Worm (Caenorhabditis elegans) whole organism, midembryonic: ENCODE data around the gene M01H9.4.
A peak's percentile ranks its signal among the peaks of the same experiment; 100 is the strongest.

Source experiments
- T22C8.4 ChIP-seq: fragments of 200-800 bp; sonication (Bioruptor generic); IDR thresholded peaks from 2 replicates; pipeline ENCODE4 v1.3.6; 2022; ENCODE audit warnings: missing genetic modification characterization, missing compliant biosample characterization
- cog-1 ChIP-seq: sonication (generic microtip); optimal IDR thresholded peaks from 2 replicates; lab custom pipeline; 2016; ENCODE audit warnings: missing genetic modification characterization, missing compliant biosample characterization
- flt-1 ChIP-seq: fragments of 200-800 bp; sonication (Bioruptor generic); IDR thresholded peaks from 2 replicates; pipeline ENCODE4 v1.3.6; 2022; ENCODE audit warnings: missing genetic modification characterization, missing compliant biosample characterization
- klf-2 ChIP-seq: fragments of 200-800 bp; sonication (Bioruptor generic); conservative IDR thresholded peaks from 2 replicates; pipeline ENCODE4 v1.3.6; 2022; ENCODE audit warnings: missing genetic modification reagents, missing genetic modification characterization, missing compliant biosample characterization
- med-1 ChIP-seq: sonication (generic microtip); optimal IDR thresholded peaks from 2 replicates; lab custom pipeline; 2017; ENCODE audit warnings: missing genetic modification characterization, mild to moderate bottlenecking, missing compliant biosample characterization, antibody characterized with exemption, missing genetic modification reagents; ENCODE audit not compliant: insufficient read depth
- ref-1 ChIP-seq: fragments of 200-800 bp; sonication (Bioruptor generic); conservative IDR thresholded peaks from 2 replicates; pipeline ENCODE4 v1.3.6; 2022; ENCODE audit warnings: missing genetic modification reagents, missing genetic modification characterization, missing compliant biosample characterization
- tab-1 ChIP-seq: fragments of 200-800 bp; sonication (Bioruptor generic); IDR thresholded peaks from 2 replicates; pipeline ENCODE4 v1.3.6; 2022; ENCODE audit warnings: missing genetic modification characterization, missing compliant biosample characterization
- ztf-23 ChIP-seq: fragments of 200-800 bp; sonication (Bioruptor generic); IDR thresholded peaks from 2 replicates; pipeline ENCODE4 v1.3.6; 2022; ENCODE audit warnings: missing genetic modification reagents, missing genetic modification characterization, missing compliant biosample characterization
- ztf-29 ChIP-seq: fragments of 200-800 bp; sonication (Bioruptor generic); IDR thresholded peaks from 2 replicates; pipeline ENCODE4 v1.3.6; 2022; ENCODE audit warnings: missing genetic modification reagents, missing genetic modification characterization, missing compliant biosample characterization

The M01H9.4 gene

DNA sequence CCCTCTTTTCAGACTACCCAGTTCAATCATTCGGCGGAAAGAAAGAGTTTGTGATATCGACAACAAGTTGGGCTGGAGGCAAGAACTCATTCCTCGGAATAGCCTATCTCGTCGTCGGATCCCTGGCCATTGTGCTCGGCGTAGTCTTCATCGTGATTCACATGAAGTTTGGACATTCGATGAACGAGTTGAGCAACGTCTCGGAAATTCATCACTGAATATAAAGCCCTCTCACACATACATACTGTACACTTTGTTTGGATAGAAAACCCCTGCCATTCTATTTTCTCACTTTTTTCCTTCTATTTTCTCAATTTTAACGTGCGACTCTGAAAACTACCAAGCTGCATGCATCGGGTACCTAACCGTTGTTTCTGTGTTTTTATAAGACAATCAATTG is 33.3 kb downstream of the M01H9.4 start, which contains the start of gene R08C7.12:
Gene R08C7.12, plus strand, starts transcription at position 301 of the 400 bp plus-strand sequence.
- no peak for TF ChIP-seq ztf-23 (GFP tag; lab: Robert Waterston, UW)
- TF ChIP-seq cog-1 (tag; lab: Kevin White, UChicago), result no peak
- TF ChIP-seq klf-2 (GFP tag; lab: Robert Waterston, UW), result no peak
- TF ChIP-seq med-1, result no peak
- no peak for TF ChIP-seq ztf-29 (GFP tag; lab: Robert Waterston, UW)
- no peak for TF ChIP-seq ref-1 (GFP tag; lab: Robert Waterston, UW)
- TF ChIP-seq flt-1 (GFP tag; lab: Robert Waterston, UW), result no peak
- TF ChIP-seq T22C8.4 (GFP tag; lab: Robert Waterston, UW), result no peak
- TF ChIP-seq tab-1 (GFP tag; lab: Robert Waterston, UW), result no peak

DNA sequence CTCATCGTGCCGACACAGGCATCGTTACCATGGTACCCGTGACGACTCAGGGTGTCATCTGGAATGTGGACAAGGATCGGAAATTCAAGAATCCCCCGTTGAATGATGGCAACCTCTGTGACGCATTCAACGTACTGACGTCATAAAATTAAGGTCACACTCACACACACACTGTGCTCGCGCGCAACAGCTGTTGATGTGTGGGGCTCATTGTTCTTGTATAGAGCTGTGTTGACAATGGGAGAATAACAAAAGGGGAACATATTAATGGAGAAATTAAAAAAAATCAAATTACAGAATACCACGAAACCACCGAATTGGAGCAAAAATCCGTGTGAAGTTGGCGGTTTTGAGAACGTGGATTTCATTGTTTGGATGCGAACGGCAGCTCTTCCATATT is 34.4 kb downstream of the M01H9.4 start:
- TF ChIP-seq ref-1 (GFP tag; lab: Robert Waterston, UW) (no peak), cog-1 (tag; lab: Kevin White, UChicago) (no peak), flt-1 (GFP tag; lab: Robert Waterston, UW) (no peak), tab-1 (GFP tag; lab: Robert Waterston, UW) (no peak), T22C8.4 (GFP tag; lab: Robert Waterston, UW) (no peak), med-1 (no peak), klf-2 (GFP tag; lab: Robert Waterston, UW) (no peak), ztf-23 (GFP tag; lab: Robert Waterston, UW) (no peak), ztf-29 (GFP tag; lab: Robert Waterston, UW) (no peak)

- TF ChIP-seq ztf-23 (GFP tag; lab: Robert Waterston, UW), result no peak
- no peak for TF ChIP-seq flt-1 (GFP tag; lab: Robert Waterston, UW)
- TF ChIP-seq cog-1 (tag; lab: Kevin White, UChicago), result no peak
- TF ChIP-seq ztf-29 (GFP tag; lab: Robert Waterston, UW), result no peak
- TF ChIP-seq med-1, result no peak
- no peak for TF ChIP-seq tab-1 (GFP tag; lab: Robert Waterston, UW)
- TF ChIP-seq ref-1 (GFP tag; lab: Robert Waterston, UW), result no peak
- TF ChIP-seq klf-2 (GFP tag; lab: Robert Waterston, UW), result no peak
- TF ChIP-seq T22C8.4 (GFP tag; lab: Robert Waterston, UW), result no peak
Measured at ce11 chrIV:4447367-4447766, 35.3 kb downstream of the M01H9.4 start.

DNA sequence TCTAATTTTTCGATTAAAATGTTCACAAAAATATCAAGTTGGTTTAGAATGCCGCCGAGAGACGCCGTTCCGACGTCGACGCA is 35.6 kb downstream of the M01H9.4 start, which contains the start of gene chat-1:
Gene chat-1, plus strand, starts transcription at position 48 of the 83 bp plus-strand sequence.
- TF ChIP-seq cog-1 (tag; lab: Kevin White, UChicago) (no peak), med-1 (no peak), ref-1 (GFP tag; lab: Robert Waterston, UW) (no peak), klf-2 (GFP tag; lab: Robert Waterston, UW) (no peak), tab-1 (GFP tag; lab: Robert Waterston, UW) (no peak), ztf-23 (GFP tag; lab: Robert Waterston, UW) (no peak), T22C8.4 (GFP tag; lab: Robert Waterston, UW) (0 out of 2 replicates have a peak, but pooled peaks have one; percentile 1)

- TF ChIP-seq med-1 (no peak), T22C8.4 (GFP tag; lab: Robert Waterston, UW) (peak; percentile 82)
Measured at ce11 chrIV:4446884-4447283, 35.8 kb downstream of the M01H9.4 start.

DNA sequence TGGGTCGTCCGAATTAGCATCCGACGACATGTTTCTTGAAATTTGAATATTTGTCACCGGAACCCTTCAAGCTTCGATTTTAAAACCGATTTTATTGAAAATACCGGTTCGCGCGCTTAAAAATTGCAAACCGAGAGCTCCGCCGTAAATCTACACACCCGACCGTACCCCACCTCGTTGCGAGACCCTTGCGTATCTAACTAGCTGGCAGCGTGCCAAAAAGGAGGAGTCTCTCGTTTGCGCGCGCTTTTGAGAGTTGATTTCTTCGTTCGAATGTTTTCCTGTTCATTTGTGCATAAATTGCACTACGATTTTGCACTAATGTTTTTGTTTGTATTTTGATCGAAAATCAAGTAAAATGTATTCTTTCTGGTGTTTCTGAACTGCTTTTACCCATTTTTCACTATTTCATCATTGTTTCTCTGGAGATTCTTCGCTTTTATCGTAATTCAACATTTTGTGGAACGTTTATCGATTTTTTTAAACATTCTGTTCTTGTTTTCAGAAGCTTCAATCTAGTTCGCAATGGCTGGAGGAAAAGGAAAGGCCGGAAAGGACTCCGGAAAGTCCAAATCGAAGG is 36.9 kb downstream of the M01H9.4 start, which contains the start of the genes wapl-1 and htz-1:
Gene wapl-1, minus strand, starts transcription at position 30 of the 580 bp plus-strand sequence.
Gene htz-1, plus strand, starts transcription at position 506 of the 580 bp plus-strand sequence.
- TF ChIP-seq ztf-23 (GFP tag; lab: Robert Waterston, UW) (0 out of 2 replicates have a peak, but pooled peaks have one; percentile 54), tab-1 (GFP tag; lab: Robert Waterston, UW) (no peak), flt-1 (GFP tag; lab: Robert Waterston, UW) (peak; percentile 80), ztf-29 (GFP tag; lab: Robert Waterston, UW) (no peak), cog-1 (tag; lab: Kevin White, UChicago) (peak; percentile 32)

- no peak for TF ChIP-seq flt-1 (GFP tag; lab: Robert Waterston, UW)
- TF ChIP-seq klf-2 (GFP tag; lab: Robert Waterston, UW), result no peak
- no peak for TF ChIP-seq ztf-23 (GFP tag; lab: Robert Waterston, UW)
- TF ChIP-seq tab-1 (GFP tag; lab: Robert Waterston, UW), result no peak
- TF ChIP-seq ztf-29 (GFP tag; lab: Robert Waterston, UW), result no peak
- TF ChIP-seq cog-1 (tag; lab: Kevin White, UChicago), result no peak
- no peak for TF ChIP-seq med-1
- TF ChIP-seq T22C8.4 (GFP tag; lab: Robert Waterston, UW), result no peak
- no peak for TF ChIP-seq ref-1 (GFP tag; lab: Robert Waterston, UW)
Measured at ce11 chrIV:4441077-4441476, 41.6 kb downstream of the M01H9.4 start, which contains the start of gene fbxb-75. TSS of gene fbxb-75 (minus strand) at chrIV:4441177.

ce11 chrIV:4439190-4439589 is 43.5 kb downstream of the M01H9.4 start, which contains the start of gene fbxb-74:
TSS of gene fbxb-74 (minus strand) at chrIV:4439290.
- TF ChIP-seq tab-1 (GFP tag; lab: Robert Waterston, UW) (no peak), med-1 (no peak), cog-1 (tag; lab: Kevin White, UChicago) (no peak), ztf-23 (GFP tag; lab: Robert Waterston, UW) (no peak), klf-2 (GFP tag; lab: Robert Waterston, UW) (no peak), ztf-29 (GFP tag; lab: Robert Waterston, UW) (no peak), flt-1 (GFP tag; lab: Robert Waterston, UW) (no peak)

- TF ChIP-seq ztf-29 (GFP tag; lab: Robert Waterston, UW) (no peak), T22C8.4 (GFP tag; lab: Robert Waterston, UW) (no peak), flt-1 (GFP tag; lab: Robert Waterston, UW) (no peak), tab-1 (GFP tag; lab: Robert Waterston, UW) (no peak), klf-2 (GFP tag; lab: Robert Waterston, UW) (no peak), cog-1 (tag; lab: Kevin White, UChicago) (no peak), ztf-23 (GFP tag; lab: Robert Waterston, UW) (no peak), med-1 (no peak), ref-1 (GFP tag; lab: Robert Waterston, UW) (no peak)
Measured at ce11 chrIV:4437825-4438224, 44.9 kb downstream of the M01H9.4 start.
